Worm (Caenorhabditis elegans) whole organism, mixed stage, embryonic: ENCODE results near the gene clec-172.

Experiments used
- elt-1 ChIP-seq: sonication (generic microtip); optimal IDR thresholded peaks from 2 replicates; lab custom pipeline; 2017; ENCODE audit warnings: missing genetic modification characterization, mild to moderate bottlenecking, missing compliant biosample characterization, antibody characterized with exemption, moderate library complexity, borderline replicate concordance; ENCODE audit not compliant: insufficient read depth
- mab-5 ChIP-seq: fragments of 150-350 bp; optimal IDR thresholded peaks from 2 replicates; lab custom pipeline; 2014; ENCODE audit warnings: missing biosample characterization, missing genetic modification characterization
- mep-1 ChIP-seq: fragments of 150-350 bp; optimal IDR thresholded peaks from 2 replicates; lab custom pipeline; 2017; ENCODE audit warnings: missing biosample characterization, missing genetic modification reagents, missing genetic modification characterization, inconsistent platforms
- mls-2 ChIP-seq: sonication (generic microtip); optimal IDR thresholded peaks from 2 replicates; lab custom pipeline; 2016; ENCODE audit warnings: mild to moderate bottlenecking, missing genetic modification characterization, moderate library complexity, missing compliant biosample characterization
- nhr-12 ChIP-seq: fragments of 150-350 bp; optimal IDR thresholded peaks from 2 replicates; lab custom pipeline; 2014; ENCODE audit warnings: missing biosample characterization, missing genetic modification characterization
- nhr-2 ChIP-seq: fragments of 150-350 bp; optimal IDR thresholded peaks from 2 replicates; lab custom pipeline; 2014; ENCODE audit warnings: missing biosample characterization, missing genetic modification characterization
- nhr-237 ChIP-seq: fragments of 150-350 bp; optimal IDR thresholded peaks from 2 replicates; lab custom pipeline; 2014; ENCODE audit warnings: missing biosample characterization, missing genetic modification characterization
- nhr-76 ChIP-seq: sonication (generic microtip); optimal IDR thresholded peaks from 2 replicates; lab custom pipeline; 2017; ENCODE audit warnings: missing biosample characterization, missing genetic modification characterization
- sptf-1 ChIP-seq: sonication (generic microtip); optimal IDR thresholded peaks from 2 replicates; lab custom pipeline; 2017; ENCODE audit warnings: mild to moderate bottlenecking, missing genetic modification characterization, moderate library complexity, missing compliant biosample characterization
- unc-120 ChIP-seq: sonication (generic microtip); optimal IDR thresholded peaks from 2 replicates; lab custom pipeline; 2017; ENCODE audit warnings: missing genetic modification characterization, missing compliant biosample characterization; ENCODE audit not compliant: poor library complexity, severe bottlenecking
- unc-39 ChIP-seq: fragments of 150-350 bp; optimal IDR thresholded peaks from 2 replicates; lab custom pipeline; 2014; ENCODE audit warnings: missing biosample characterization, missing genetic modification characterization
- unc-62 ChIP-seq: fragments of 150-350 bp; optimal IDR thresholded peaks from 2 replicates; lab custom pipeline; 2014; ENCODE audit warnings: missing biosample characterization, missing genetic modification reagents, missing genetic modification characterization
- ztf-11 ChIP-seq: fragments of 150-350 bp; optimal IDR thresholded peaks from 2 replicates; lab custom pipeline; 2014; ENCODE audit warnings: missing biosample characterization, missing genetic modification characterization

clec-172 gene

DNA sequence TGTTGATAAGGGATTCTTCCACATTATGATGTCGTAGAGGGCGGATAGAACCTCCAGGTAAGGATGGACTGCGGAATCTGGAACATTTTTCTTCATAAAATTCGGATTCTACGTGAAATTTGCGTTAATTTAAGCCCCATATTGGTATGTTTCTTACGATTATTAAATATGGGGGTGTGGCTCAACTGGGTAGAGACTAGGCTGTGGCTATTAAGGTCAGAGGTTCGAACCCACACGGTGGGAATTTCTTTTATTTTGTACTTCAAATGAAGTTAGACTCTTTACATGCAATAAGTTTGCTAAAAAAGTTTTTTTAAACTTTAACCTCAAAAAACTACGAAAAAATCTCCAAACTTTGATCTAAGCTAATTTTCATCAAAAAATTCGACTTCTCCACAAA is 51.0 kb downstream of the clec-172 start:
- TF ChIP-seq nhr-2 (tag; lab: Kevin White, UChicago) (no peak), ztf-11 (tag; lab: Kevin White, UChicago) (no peak), sptf-1 (no peak), unc-120 (no peak), nhr-12 (tag; lab: Kevin White, UChicago) (no peak), nhr-76 (tag; lab: Kevin White, UChicago) (no peak), mab-5 (tag; lab: Kevin White, UChicago) (no peak), unc-62 (GFP tag; lab: Kevin White, UChicago) (no peak), mep-1 (tag; lab: Kevin White, UChicago) (no peak), unc-39 (tag; lab: Kevin White, UChicago) (no peak), elt-1 (tag; lab: Kevin White, UChicago) (no peak), mls-2 (tag; lab: Kevin White, UChicago) (no peak), nhr-237 (tag; lab: Kevin White, UChicago) (no peak)
- TF ChIP-seq, all 35 proteins: peak for 0
